Fruit fly (Drosophila melanogaster): Measurements from ENCODE around the gene PpD3.

Gene PpD3

dm6 chr3R:9701148-9701703 lies 46.4 kb upstream of the PpD3 start (continued):
- no peak for TF ChIP-seq CG5953 (GFP tag; IDR thresholded peaks at IDR 0.05)
- TF ChIP-seq Atf6 (GFP tag; IDR thresholded peaks at IDR 0.05), result no peak
- TF ChIP-seq CG34376 (GFP tag; optimal IDR thresholded peaks at IDR 0.05), result peak; percentile 34
- no peak for TF ChIP-seq usp (GFP tag; optimal IDR thresholded peaks at IDR 0.05)
- peak; percentile 51 for TF ChIP-seq fd3F (GFP tag; optimal IDR thresholded peaks at IDR 0.05)
- peak; percentile 2 for TF ChIP-seq Myb (GFP tag; optimal IDR thresholded peaks at IDR 0.05)
- peak; percentile 79 for TF ChIP-seq sd (tag; optimal IDR thresholded peaks at IDR 0.05)
- no peak for TF ChIP-seq CG3065 (GFP tag; optimal IDR thresholded peaks at IDR 0.05)
- TF ChIP-seq onecut (GFP tag; IDR thresholded peaks at IDR 0.05), result no peak
- TF ChIP-seq CG7963 (GFP tag; IDR thresholded peaks at IDR 0.05; ENCODE audit: partially characterized antibody), result no peak
- no peak for TF ChIP-seq CG1024 (GFP tag; IDR thresholded peaks at IDR 0.05)
- no peak for TF ChIP-seq hb (GFP tag; IDR thresholded peaks at IDR 0.05; ENCODE audit: partially characterized antibody)
- peak; percentile 28 for TF ChIP-seq schlank (tag; optimal IDR thresholded peaks at IDR 0.05)
- no peak for TF ChIP-seq pros (GFP tag; optimal IDR thresholded peaks at IDR 0.05)
- no peak for TF ChIP-seq rib (GFP tag; IDR thresholded peaks at IDR 0.05)
- TF ChIP-seq Sox100B (GFP tag; optimal IDR thresholded peaks at IDR 0.05), result peak; percentile 31
- peak; percentile 22 for TF ChIP-seq CG6854 (GFP tag; optimal IDR thresholded peaks at IDR 0.05)
- TF ChIP-seq cas (GFP tag; IDR thresholded peaks at IDR 0.05), result no peak
- TF ChIP-seq eyg (GFP tag; optimal IDR thresholded peaks at IDR 0.05), result peak; percentile 28
- no peak for TF ChIP-seq Dref (GFP tag; IDR thresholded peaks at IDR 0.05)
- no peak for TF ChIP-seq CG11560 (tag; IDR thresholded peaks at IDR 0.05)
- peak; percentile 34 for TF ChIP-seq luna (GFP tag; optimal IDR thresholded peaks at IDR 0.05)
- TF ChIP-seq CG4404 (GFP tag; IDR thresholded peaks at IDR 0.05), result no peak
- no peak for TF ChIP-seq Dad (GFP tag; optimal IDR thresholded peaks at IDR 0.05)
- TF ChIP-seq lab (GFP tag; optimal IDR thresholded peaks at IDR 0.05), result peak; percentile 57
- no peak for TF ChIP-seq ind (GFP tag; optimal IDR thresholded peaks at IDR 0.05)
- no peak for TF ChIP-seq CG2199 (GFP tag; IDR thresholded peaks at IDR 0.05)
- TF ChIP-seq CG33557 (GFP tag; optimal IDR thresholded peaks at IDR 0.05), result no peak
- no peak for TF ChIP-seq sr (GFP tag; IDR thresholded peaks at IDR 0.05)
- no peak for TF ChIP-seq Mad (GFP tag; optimal IDR thresholded peaks at IDR 0.05)
- no peak for TF ChIP-seq ato (GFP tag; IDR thresholded peaks at IDR 0.05; ENCODE audit: partially characterized antibody)
- TF ChIP-seq CG3847 (GFP tag; IDR thresholded peaks at IDR 0.05), result no peak
- TF ChIP-seq inv (GFP tag; IDR thresholded peaks at IDR 0.05; ENCODE audit: partially characterized antibody), result no peak
- TF ChIP-seq gem (tag; optimal IDR thresholded peaks at IDR 0.05), result peak; percentile 36
- peak; percentile 21 for TF ChIP-seq HmgZ (tag; optimal IDR thresholded peaks at IDR 0.05)
- TF ChIP-seq CG9609 (GFP tag; optimal IDR thresholded peaks at IDR 0.05), result no peak
- no peak for TF ChIP-seq Sry-β (GFP tag; optimal IDR thresholded peaks at IDR 0.05)
- TF ChIP-seq CG8478 (optimal IDR thresholded peaks at IDR 0.05), result no peak
- TF ChIP-seq wor (GFP tag; IDR thresholded peaks at IDR 0.05), result no peak
- TF ChIP-seq CG12236 (GFP tag; optimal IDR thresholded peaks at IDR 0.05), result no peak
- no peak for TF ChIP-seq CG10147 (GFP tag; optimal IDR thresholded peaks at IDR 0.05)
- TF ChIP-seq Bgb (GFP tag; IDR thresholded peaks at IDR 0.05; ENCODE audit: partially characterized antibody), result no peak
- TF ChIP-seq Hmx (GFP tag; optimal IDR thresholded peaks at IDR 0.05), result no peak
- TF ChIP-seq CG9437 (GFP tag; optimal IDR thresholded peaks at IDR 0.05), result no peak
- TF ChIP-seq Aef1 (GFP tag; IDR thresholded peaks at IDR 0.05), result no peak
- TF ChIP-seq CG15269 (tag; optimal IDR thresholded peaks at IDR 0.05), result peak; percentile 33
- TF ChIP-seq Oli (tag; optimal IDR thresholded peaks at IDR 0.05), result peak; percentile 17
- no peak for TF ChIP-seq cad (GFP tag; optimal IDR thresholded peaks at IDR 0.05)
- no peak for TF ChIP-seq CG9727 (GFP tag; optimal IDR thresholded peaks at IDR 0.05)
- TF ChIP-seq Ets97D (GFP tag; optimal IDR thresholded peaks at IDR 0.05), result no peak
- peak; percentile 9 for TF ChIP-seq tx (GFP tag; optimal IDR thresholded peaks at IDR 0.05)
- no peak for TF ChIP-seq Usf (GFP tag; optimal IDR thresholded peaks at IDR 0.05)

Data from whole organism, embryonic.